Worm (Caenorhabditis elegans) whole organism, young adult: ENCODE results near the gene col-20.

Experiments
- ama-1 ChIP-seq, 3 experiments: fragments of 150-350 bp in 1 of 3; sonication (generic microtip) in 2 of 3; optimal IDR thresholded peaks; 2 replicates each; lab custom pipeline; 2014 to 2018; ENCODE audit warnings: missing biosample characterization in 2 of 3, missing genetic modification characterization in 2 of 3, missing genetic modification reagents in 2 of 3
- attf-3 ChIP-seq: fragments of 200-800 bp; sonication (Bioruptor generic); conservative IDR thresholded peaks from 2 replicates; pipeline ENCODE4 v1.3.6; 2022; ENCODE audit warnings: missing genetic modification reagents, missing genetic modification characterization, missing compliant biosample characterization
- snpc-4 ChIP-seq, 5 experiments: fragments of 150-350 bp in 1 of 5; sonication (generic microtip) in 4 of 5; optimal IDR thresholded peaks; 2 replicates each; lab custom pipeline; 2014 to 2018; ENCODE audit warnings: missing genetic modification characterization in 5 of 5, missing biosample characterization in 3 of 5, antibody characterized with exemption in 2 of 5, mild to moderate bottlenecking in 2 of 5, missing compliant biosample characterization in 2 of 5, missing genotype in 2 of 5, moderate library complexity in 2 of 5, missing genetic modification reagents in 1 of 5

DNA sequence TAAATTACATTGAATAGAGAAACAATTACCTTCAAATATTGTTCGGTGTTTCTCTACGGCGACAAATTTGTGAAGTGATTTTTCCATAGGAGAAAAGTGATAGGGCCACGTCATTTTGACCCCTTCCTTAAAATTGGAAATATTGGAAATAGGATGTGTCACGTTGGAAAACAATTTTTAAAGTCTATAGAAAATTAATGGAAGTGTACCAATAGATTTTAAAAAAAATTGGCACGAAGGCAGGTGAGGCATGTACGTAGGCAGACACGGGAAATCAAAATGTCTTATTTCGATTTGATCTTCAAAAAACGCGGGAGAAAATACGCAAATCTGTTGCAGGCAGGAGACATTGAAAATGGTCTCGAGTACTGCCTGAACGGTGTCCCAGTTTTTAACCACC is 32.9 kb downstream of the col-20 start, which contains the start of gene C33F10.12:
- TF ChIP-seq ama-1 (optimal IDR thresholded peaks at IDR 0.05; lab: Kevin White, UChicago) (no peak), ama-1 (GFP tag; optimal IDR thresholded peaks at IDR 0.05; lab: Kevin White, UChicago) (no peak), attf-3 (GFP tag; lab: Robert Waterston, UW) (no peak), snpc-4 (GFP tag; optimal IDR thresholded peaks at IDR 0.05; lab: Kevin White, UChicago) (no peak), snpc-4 (tag; optimal IDR thresholded peaks at IDR 0.05; lab: Kevin White, UChicago) (no peak)
